Worm (Caenorhabditis elegans) whole organism, mixed stage, embryonic: ENCODE results near the gene Y48E1B.17.

ENCODE experiments used
- M03D4.4 ChIP-seq: sonication (generic microtip); optimal IDR thresholded peaks from 2 replicates; lab custom pipeline; 2017; ENCODE audit warnings: mild to moderate bottlenecking, missing genetic modification characterization, missing compliant biosample characterization
- blmp-1 ChIP-seq: fragments of 150-350 bp; optimal IDR thresholded peaks from 2 replicates; lab custom pipeline; 2014; ENCODE audit warnings: missing biosample characterization, missing genetic modification characterization
- ceh-39 ChIP-seq: fragments of 150-350 bp; optimal IDR thresholded peaks from 2 replicates; lab custom pipeline; 2014; ENCODE audit warnings: missing biosample characterization, missing genetic modification characterization
- ceh-43 ChIP-seq: fragments of 200-800 bp; sonication (Bioruptor generic); optimal IDR thresholded peaks from 2 replicates; lab custom pipeline; 2018; ENCODE audit warnings: mild to moderate bottlenecking, missing genetic modification characterization, moderate library complexity, missing compliant biosample characterization
- ceh-83 ChIP-seq: fragments of 200-800 bp; sonication (Bioruptor generic); optimal IDR thresholded peaks from 2 replicates; lab custom pipeline; 2018; ENCODE audit warnings: mild to moderate bottlenecking, missing genetic modification characterization, missing compliant biosample characterization
- ces-1 ChIP-seq: fragments of 150-350 bp; optimal IDR thresholded peaks from 2 replicates; lab custom pipeline; 2014; ENCODE audit warnings: missing biosample characterization, missing genetic modification reagents, missing genetic modification characterization
- cnd-1 ChIP-seq: fragments of 200-800 bp; sonication (Bioruptor generic); optimal IDR thresholded peaks from 2 replicates; lab custom pipeline; 2018; ENCODE audit warnings: mild to moderate bottlenecking, missing genetic modification characterization, missing compliant biosample characterization
- drap-1 ChIP-seq: fragments of 200-800 bp; sonication (Bioruptor generic); optimal IDR thresholded peaks from 3 replicates; lab custom pipeline; 2018; ENCODE audit warnings: mild to moderate bottlenecking, missing genetic modification characterization, missing compliant biosample characterization
- elt-3 ChIP-seq: fragments of 150-350 bp; optimal IDR thresholded peaks from 2 replicates; lab custom pipeline; 2014; ENCODE audit warnings: missing biosample characterization, missing genetic modification characterization
- flh-1 ChIP-seq: fragments of 200-800 bp; sonication (Bioruptor generic); optimal IDR thresholded peaks from 2 replicates; lab custom pipeline; 2018; ENCODE audit warnings: mild to moderate bottlenecking, missing genetic modification characterization, moderate library complexity, missing compliant biosample characterization
- ham-2 ChIP-seq: fragments of 200-800 bp; sonication (Bioruptor generic); optimal IDR thresholded peaks from 2 replicates; lab custom pipeline; 2018; ENCODE audit warnings: mild to moderate bottlenecking, missing genetic modification characterization, missing compliant biosample characterization
- lin-13 ChIP-seq: fragments of 150-350 bp; optimal IDR thresholded peaks from 2 replicates; lab custom pipeline; 2014; ENCODE audit warnings: missing biosample characterization, missing genetic modification characterization
- lin-32 ChIP-seq: fragments of 200-800 bp; sonication (Bioruptor generic); optimal IDR thresholded peaks from 2 replicates; lab custom pipeline; 2018; ENCODE audit warnings: mild to moderate bottlenecking, missing genetic modification characterization, missing compliant biosample characterization
- lsy-2 ChIP-seq: fragments of 150-350 bp; optimal IDR thresholded peaks from 2 replicates; lab custom pipeline; 2014; ENCODE audit warnings: missing biosample characterization, missing genetic modification characterization
- mab-5 ChIP-seq: fragments of 150-350 bp; optimal IDR thresholded peaks from 2 replicates; lab custom pipeline; 2014; ENCODE audit warnings: missing biosample characterization, missing genetic modification characterization
- mep-1 ChIP-seq: fragments of 150-350 bp; optimal IDR thresholded peaks from 2 replicates; lab custom pipeline; 2017; ENCODE audit warnings: missing biosample characterization, missing genetic modification reagents, missing genetic modification characterization, inconsistent platforms
- mls-2 ChIP-seq: sonication (generic microtip); optimal IDR thresholded peaks from 2 replicates; lab custom pipeline; 2016; ENCODE audit warnings: mild to moderate bottlenecking, missing genetic modification characterization, moderate library complexity, missing compliant biosample characterization
- nhr-12 ChIP-seq: fragments of 150-350 bp; optimal IDR thresholded peaks from 2 replicates; lab custom pipeline; 2014; ENCODE audit warnings: missing biosample characterization, missing genetic modification characterization
- nhr-237 ChIP-seq: fragments of 150-350 bp; optimal IDR thresholded peaks from 2 replicates; lab custom pipeline; 2014; ENCODE audit warnings: missing biosample characterization, missing genetic modification characterization
- nhr-28 ChIP-seq: fragments of 150-350 bp; optimal IDR thresholded peaks from 2 replicates; lab custom pipeline; 2014; ENCODE audit warnings: missing biosample characterization, missing genetic modification characterization
- pha-4 ChIP-seq: fragments of 150-350 bp; optimal IDR thresholded peaks from 2 replicates; lab custom pipeline; 2018; ENCODE audit warnings: missing biosample characterization, missing genetic modification reagents, missing genetic modification characterization
- sem-2 ChIP-seq: fragments of 200-800 bp; sonication (Bioruptor generic); optimal IDR thresholded peaks from 2 replicates; lab custom pipeline; 2018; ENCODE audit warnings: mild to moderate bottlenecking, missing genetic modification characterization, missing compliant biosample characterization
- snpc-4 ChIP-seq: fragments of 150-350 bp; optimal IDR thresholded peaks from 2 replicates; lab custom pipeline; 2014; ENCODE audit warnings: missing biosample characterization, missing genetic modification characterization
- sptf-1 ChIP-seq: sonication (generic microtip); optimal IDR thresholded peaks from 2 replicates; lab custom pipeline; 2017; ENCODE audit warnings: mild to moderate bottlenecking, missing genetic modification characterization, moderate library complexity, missing compliant biosample characterization
- tbx-8 ChIP-seq: fragments of 200-800 bp; sonication (Bioruptor generic); optimal IDR thresholded peaks from 2 replicates; lab custom pipeline; 2018; ENCODE audit warnings: mild to moderate bottlenecking, missing genetic modification characterization, moderate library complexity, missing compliant biosample characterization
- unc-120 ChIP-seq: sonication (generic microtip); optimal IDR thresholded peaks from 2 replicates; lab custom pipeline; 2017; ENCODE audit warnings: missing genetic modification characterization, missing compliant biosample characterization; ENCODE audit not compliant: poor library complexity, severe bottlenecking
- unc-39 ChIP-seq: fragments of 150-350 bp; optimal IDR thresholded peaks from 2 replicates; lab custom pipeline; 2014; ENCODE audit warnings: missing biosample characterization, missing genetic modification characterization
- unc-62 ChIP-seq: fragments of 150-350 bp; optimal IDR thresholded peaks from 2 replicates; lab custom pipeline; 2014; ENCODE audit warnings: missing biosample characterization, missing genetic modification reagents, missing genetic modification characterization
- zip-8 ChIP-seq: fragments of 150-350 bp; optimal IDR thresholded peaks from 2 replicates; lab custom pipeline; 2014; ENCODE audit warnings: missing biosample characterization, missing genetic modification characterization
- ztf-11 ChIP-seq: fragments of 150-350 bp; optimal IDR thresholded peaks from 2 replicates; lab custom pipeline; 2014; ENCODE audit warnings: missing biosample characterization, missing genetic modification characterization

Gene Y48E1B.17

DNA sequence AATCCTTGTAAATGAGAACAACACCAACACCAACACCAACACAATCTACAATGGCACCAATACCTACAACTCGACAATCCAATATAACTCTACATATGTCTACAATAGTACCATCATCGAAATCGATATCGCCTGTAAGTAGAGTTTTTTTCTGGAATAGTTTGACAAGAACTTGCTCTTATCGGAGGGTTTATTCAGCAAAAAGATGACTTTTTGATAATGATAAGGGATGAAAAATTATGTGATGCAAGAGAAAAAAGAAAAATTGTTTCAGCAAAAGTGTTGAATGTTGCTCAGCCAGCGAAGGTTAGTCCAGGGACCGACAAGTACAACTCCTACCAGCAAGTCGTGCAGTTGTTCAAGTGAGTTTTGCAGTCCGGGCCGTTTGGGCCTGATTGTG lies 32.3 kb downstream of the Y48E1B.17 start:
- TF ChIP-seq mep-1 (tag; lab: Kevin White, UChicago) (no peak), blmp-1 (tag; lab: Kevin White, UChicago) (no peak), unc-62 (GFP tag; lab: Kevin White, UChicago) (no peak), lin-13 (tag; lab: Kevin White, UChicago) (no peak), unc-39 (no peak)

DNA sequence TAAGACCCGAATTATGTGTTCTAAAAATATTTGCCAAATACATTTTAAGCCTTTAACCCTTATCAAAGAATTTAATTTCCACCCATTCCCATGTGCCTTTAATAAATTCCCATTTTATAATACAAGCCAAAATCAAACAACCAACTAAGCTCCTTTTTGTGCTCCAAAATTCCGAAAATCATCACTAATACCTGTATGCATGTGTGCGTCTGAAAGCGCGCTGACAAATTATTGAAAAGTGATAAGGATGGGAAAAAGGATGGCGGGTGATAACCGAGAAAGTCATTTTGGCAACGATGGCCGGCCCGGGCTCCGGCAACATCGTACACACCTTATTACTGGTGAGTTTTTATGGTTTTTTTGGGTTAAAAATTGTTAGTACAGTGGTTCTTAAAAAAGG lies 33.3 kb downstream of the Y48E1B.17 start, which contains the start of gene nep-17:
Gene nep-17 (plus strand): TSS at position 285 of the 400 bp plus-strand sequence.
- TF ChIP-seq nhr-28: no peak
- TF ChIP-seq sptf-1 (tag; lab: Kevin White, UChicago): no peak
- no peak for TF ChIP-seq tbx-8
- no peak for TF ChIP-seq mep-1 (tag; lab: Kevin White, UChicago)
- TF ChIP-seq unc-62 (GFP tag; lab: Kevin White, UChicago): no peak
- TF ChIP-seq pha-4 (tag; lab: Kevin White, UChicago): no peak
- TF ChIP-seq nhr-12 (tag; lab: Kevin White, UChicago): no peak
- TF ChIP-seq cnd-1 (tag; lab: Kevin White, UChicago): no peak
- no peak for TF ChIP-seq nhr-237
- no peak for TF ChIP-seq M03D4.4 (tag; lab: Kevin White, UChicago)
- no peak for TF ChIP-seq ceh-39 (tag; lab: Kevin White, UChicago)
- no peak for TF ChIP-seq lin-13 (tag; lab: Kevin White, UChicago)
- TF ChIP-seq snpc-4 (tag; lab: Kevin White, UChicago): no peak
- no peak for TF ChIP-seq elt-3 (tag; lab: Kevin White, UChicago)
- TF ChIP-seq, all 35 proteins: peak for 0

DNA sequence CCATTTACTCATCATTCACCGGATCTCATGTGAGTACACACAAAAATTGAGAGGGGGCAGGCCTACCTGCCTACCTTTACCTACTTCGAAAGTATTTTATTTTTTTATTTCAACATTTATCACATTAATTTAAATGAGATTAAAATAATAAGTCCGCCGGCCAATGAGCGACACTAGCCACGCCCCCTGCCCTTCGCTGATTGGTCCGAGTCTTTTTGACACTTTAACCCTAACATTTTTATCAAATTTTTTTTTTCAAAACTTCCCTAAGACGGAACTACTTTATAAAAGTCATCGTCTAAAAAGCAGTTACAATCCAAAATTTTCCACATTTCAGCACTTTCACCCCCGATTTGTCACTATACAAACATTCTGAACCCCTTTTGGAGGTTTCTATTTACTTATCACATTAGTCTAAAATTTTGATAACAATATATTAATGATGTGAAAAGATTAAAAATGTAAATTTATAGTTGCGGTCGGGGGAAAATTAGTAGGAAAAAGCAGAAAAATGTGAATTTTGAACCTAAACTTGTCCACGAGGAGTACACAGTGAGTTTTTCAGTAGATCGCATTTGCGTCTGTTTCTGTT lies 34.8 kb downstream of the Y48E1B.17 start:
- TF ChIP-seq flh-1 (no peak), unc-120 (tag; lab: Kevin White, UChicago) (no peak), ceh-43 (GFP tag; lab: Kevin White, UChicago) (no peak), ham-2 (GFP tag; lab: Kevin White, UChicago) (no peak), lin-13 (tag; lab: Kevin White, UChicago) (no peak), unc-39 (no peak), ceh-83 (no peak), mep-1 (tag; lab: Kevin White, UChicago) (no peak), blmp-1 (tag; lab: Kevin White, UChicago) (no peak), nhr-28 (no peak), ces-1 (no peak), M03D4.4 (tag; lab: Kevin White, UChicago) (no peak), lin-32 (GFP tag; lab: Kevin White, UChicago) (no peak), mls-2 (no peak), lsy-2 (tag; lab: Kevin White, UChicago) (no peak), nhr-237 (no peak), unc-62 (GFP tag; lab: Kevin White, UChicago) (no peak)
- TF ChIP-seq, all 35 proteins: peak for 0

DNA sequence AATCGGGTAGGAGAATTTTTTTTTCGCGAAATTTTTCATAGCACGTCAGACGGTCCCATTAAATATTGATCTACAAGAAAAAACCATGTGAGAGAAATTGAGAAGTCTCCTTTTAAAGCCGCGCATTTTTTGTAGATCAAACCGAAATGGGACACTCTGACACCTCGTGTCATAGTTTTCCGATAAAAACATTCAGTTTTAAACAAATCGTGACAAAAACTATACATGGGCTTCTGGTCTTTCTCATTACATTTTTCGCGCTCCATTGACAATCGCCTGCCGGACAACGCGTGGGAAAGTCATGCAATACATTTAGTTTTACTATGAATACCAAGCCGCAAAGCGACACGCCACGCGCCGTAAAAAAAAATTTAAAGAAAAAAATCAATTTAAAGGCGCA lies 35.5 kb downstream of the Y48E1B.17 start:
- no peak for TF ChIP-seq pha-4 (tag; lab: Kevin White, UChicago)
- TF ChIP-seq snpc-4 (tag; lab: Kevin White, UChicago): no peak
- no peak for TF ChIP-seq mab-5 (tag; lab: Kevin White, UChicago)
- TF ChIP-seq ham-2 (GFP tag; lab: Kevin White, UChicago): no peak
- TF ChIP-seq sem-2 (GFP tag; lab: Kevin White, UChicago): no peak
- no peak for TF ChIP-seq zip-8 (tag; lab: Kevin White, UChicago)
- TF ChIP-seq drap-1: no peak
- TF ChIP-seq, all 35 proteins: peak for 0

DNA sequence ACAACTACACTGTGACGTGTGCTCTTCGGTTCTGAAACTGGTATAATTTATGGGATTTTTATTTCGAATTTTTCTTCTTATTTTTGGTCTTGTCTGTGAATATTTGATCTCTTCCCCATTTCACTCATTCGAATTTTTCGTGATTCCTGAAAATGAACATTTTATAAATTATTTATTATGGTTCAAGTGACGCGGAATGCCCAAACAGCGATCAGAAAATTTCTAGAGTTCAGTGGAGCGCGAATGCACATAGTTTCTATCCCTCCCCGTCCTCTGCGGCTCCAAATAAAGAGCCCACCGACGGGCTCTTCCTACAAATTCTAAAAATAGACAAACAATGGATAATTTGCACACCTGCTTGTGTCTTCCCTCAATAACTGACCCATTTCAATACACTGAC lies 37.2 kb downstream of the Y48E1B.17 start, which contains the start of gene F54F11.1:
Gene F54F11.1 (plus strand): TSS at position 301 of the 400 bp plus-strand sequence.
- TF ChIP-seq lsy-2 (tag; lab: Kevin White, UChicago) (no peak), ham-2 (GFP tag; lab: Kevin White, UChicago) (no peak), ces-1 (no peak), M03D4.4 (tag; lab: Kevin White, UChicago) (no peak), ztf-11 (tag; lab: Kevin White, UChicago) (no peak), blmp-1 (tag; lab: Kevin White, UChicago) (no peak), mab-5 (tag; lab: Kevin White, UChicago) (no peak), zip-8 (tag; lab: Kevin White, UChicago) (no peak), mep-1 (tag; lab: Kevin White, UChicago) (no peak), unc-120 (tag; lab: Kevin White, UChicago) (no peak), sem-2 (GFP tag; lab: Kevin White, UChicago) (no peak), unc-39 (no peak), nhr-28 (no peak), ceh-83 (no peak), pha-4 (tag; lab: Kevin White, UChicago) (no peak), nhr-12 (tag; lab: Kevin White, UChicago) (no peak), flh-1 (no peak), drap-1 (no peak)
